Worm (Caenorhabditis elegans): ENCODE data around the gene clec-5.

Gene clec-5

DNA sequence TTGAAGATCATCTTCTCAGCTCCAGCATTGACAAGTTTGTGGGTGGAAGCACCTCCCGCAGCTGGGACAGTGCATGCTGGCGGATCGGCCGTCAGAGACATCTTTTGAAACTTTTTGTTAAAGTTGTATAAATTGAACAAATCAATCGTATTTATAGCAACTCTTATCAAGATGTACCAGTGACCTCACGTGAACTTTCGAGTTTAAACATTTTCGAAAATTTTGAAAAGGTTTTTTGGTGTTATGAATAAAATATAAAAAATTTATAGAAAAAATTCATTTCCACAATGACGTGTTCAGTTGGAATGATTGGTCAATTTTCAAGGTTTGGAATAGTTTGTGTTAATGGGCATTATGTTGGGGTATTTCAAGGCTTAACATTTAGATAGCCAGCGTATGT lies 14.8 kb downstream of the clec-5 start, which contains the start of the genes msd-4 and C35D10.3:
TSS of gene msd-4 (minus strand) at position 101 of the 400 bp plus-strand sequence.
TSS of gene C35D10.3 (plus strand) at position 279 of the 400 bp plus-strand sequence.
- TF ChIP-seq elt-3 (tag; optimal IDR thresholded peaks at IDR 0.05): no peak
- no peak for TF ChIP-seq zag-1 (tag; optimal IDR thresholded peaks at IDR 0.05)
- no peak for TF ChIP-seq alr-1 (tag; optimal IDR thresholded peaks at IDR 0.05)
- no peak for TF ChIP-seq nhr-6 (tag; optimal IDR thresholded peaks at IDR 0.05)
- no peak for TF ChIP-seq ztf-4 (tag; optimal IDR thresholded peaks at IDR 0.05)
- no peak for TF ChIP-seq snpc-4 (tag; optimal IDR thresholded peaks at IDR 0.05)
- TF ChIP-seq peb-1 (tag; optimal IDR thresholded peaks at IDR 0.05): no peak
- TF ChIP-seq mdl-1 (tag; optimal IDR thresholded peaks at IDR 0.05): no peak
- no peak for TF ChIP-seq skn-1 (tag; optimal IDR thresholded peaks at IDR 0.05)

DNA sequence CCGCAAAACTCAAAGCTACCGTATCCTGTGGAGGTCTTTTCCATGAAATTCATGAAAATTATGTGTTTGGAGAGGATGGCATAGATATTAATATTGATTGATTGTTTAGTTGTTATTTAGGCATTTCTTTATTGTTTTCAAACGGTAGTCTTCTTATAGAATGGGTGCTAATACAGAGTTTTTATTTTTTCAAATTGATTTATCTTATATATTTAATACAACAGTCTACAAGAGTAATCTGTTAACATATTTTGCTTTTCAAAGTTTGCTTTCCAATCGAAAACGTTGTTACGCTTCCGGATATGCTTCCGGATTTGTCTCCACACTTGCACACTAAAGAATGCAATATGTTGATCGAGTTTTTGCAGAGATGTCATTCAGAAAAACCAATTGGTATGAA lies 16.6 kb downstream of the clec-5 start, which contains the start of gene C35D10.17:
TSS of gene C35D10.17 (plus strand) at position 301 of the 400 bp plus-strand sequence.
- TF ChIP-seq lin-13 (GFP tag; optimal IDR thresholded peaks at IDR 0.05) (no peak), dmd-4 (tag; optimal IDR thresholded peaks at IDR 0.05) (no peak), nhr-129 (tag; optimal IDR thresholded peaks at IDR 0.05) (no peak), ztf-4 (tag; optimal IDR thresholded peaks at IDR 0.05) (no peak)

DNA sequence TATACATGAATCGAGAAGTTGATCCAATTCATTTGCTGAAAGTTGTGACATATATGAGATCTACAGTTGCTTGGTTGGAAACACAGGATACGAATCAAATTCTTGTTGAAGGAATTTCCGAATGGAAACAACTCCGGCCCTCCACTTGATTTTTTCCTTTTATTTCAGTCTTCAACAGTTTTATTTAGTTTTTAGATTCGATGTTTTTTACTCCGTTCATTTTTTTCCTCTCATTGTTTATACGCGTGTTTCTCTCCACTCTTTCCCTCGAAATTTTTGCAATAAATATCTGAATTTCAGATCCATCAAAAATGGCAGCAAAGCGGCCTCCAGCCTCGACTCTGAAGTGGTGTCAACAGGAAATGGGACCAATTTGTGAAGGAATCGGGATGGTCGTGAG lies 20.3 kb downstream of the clec-5 start, which contains the start of gene coq-8:
TSS of gene coq-8 (plus strand) at position 301 of the 400 bp plus-strand sequence.
- TF ChIP-seq elt-3 (tag; optimal IDR thresholded peaks at IDR 0.05): no peak
- no peak for TF ChIP-seq lin-39 (tag; optimal IDR thresholded peaks at IDR 0.05)
- TF ChIP-seq mbf-1 (tag; optimal IDR thresholded peaks at IDR 0.05): no peak
- no peak for TF ChIP-seq F13H6.1 (tag; optimal IDR thresholded peaks at IDR 0.05)
- no peak for TF ChIP-seq lin-13 (GFP tag; optimal IDR thresholded peaks at IDR 0.05)
- TF ChIP-seq skn-1 (tag; optimal IDR thresholded peaks at IDR 0.05): no peak
- no peak for TF ChIP-seq blmp-1 (tag; optimal IDR thresholded peaks at IDR 0.05; ENCODE audit: insufficient read depth)
- no peak for TF ChIP-seq nhr-11 (tag; optimal IDR thresholded peaks at IDR 0.05)
- no peak for TF ChIP-seq zag-1 (tag; optimal IDR thresholded peaks at IDR 0.05)

DNA sequence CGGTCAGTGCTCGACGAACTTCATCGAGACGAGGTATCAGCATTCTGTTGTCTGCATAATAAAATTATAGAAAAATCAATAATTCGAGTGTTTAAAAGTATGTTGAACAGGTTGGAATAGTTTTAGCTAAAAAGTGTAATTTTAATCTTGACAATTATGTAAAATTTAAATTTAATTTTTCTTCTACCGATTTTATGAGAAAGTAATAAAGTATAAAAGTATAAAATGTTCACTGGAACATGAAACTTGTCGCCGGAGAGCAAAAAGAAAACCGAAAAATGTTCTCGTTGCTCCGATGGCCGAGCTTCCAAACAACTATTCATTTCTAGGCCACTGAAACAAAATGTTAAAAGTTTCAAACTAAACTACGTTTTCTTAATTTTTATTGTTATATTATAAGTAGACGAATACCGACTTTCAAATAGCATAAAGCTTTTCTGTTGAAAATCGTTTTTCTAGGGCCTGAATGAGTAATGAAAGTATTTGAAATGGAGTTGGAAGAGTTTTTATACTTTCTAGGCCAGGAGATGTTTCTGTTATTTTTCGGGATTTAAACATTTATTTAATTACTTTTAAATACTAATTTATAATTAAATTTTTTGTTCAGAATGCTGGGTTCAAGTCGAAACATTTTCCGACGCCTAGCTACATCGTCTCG lies 21.5 kb downstream of the clec-5 start, which contains the start of the genes C35D10.10 and C35D10.5:
TSS of gene C35D10.10 (minus strand) at position 51 of the 658 bp plus-strand sequence.
TSS of gene C35D10.5 (plus strand) at position 608 of the 658 bp plus-strand sequence.
- TF ChIP-seq C34F6.9 (tag; optimal IDR thresholded peaks at IDR 0.05) (no peak), zag-1 (tag; optimal IDR thresholded peaks at IDR 0.05) (no peak), unc-55 (GFP tag; optimal IDR thresholded peaks at IDR 0.05) (peak; percentile 33)

DNA sequence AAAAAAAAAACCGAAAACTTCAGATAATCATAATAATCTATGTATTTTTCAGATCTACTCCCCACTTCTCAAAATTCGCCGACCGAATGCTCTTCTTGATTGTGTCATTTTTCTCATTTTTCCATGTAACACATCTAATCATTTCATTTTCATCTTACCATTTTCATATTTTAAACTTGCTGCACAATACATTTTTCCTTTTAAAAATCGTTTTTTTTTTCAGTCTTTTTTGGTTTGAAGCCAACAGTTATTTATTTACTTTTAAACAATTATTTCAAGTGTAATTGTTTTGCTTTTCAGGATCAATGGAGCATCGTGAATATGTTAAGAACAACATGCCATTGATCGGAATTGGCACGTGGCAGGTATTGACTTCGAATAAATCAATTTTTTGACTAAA lies 24.4 kb downstream of the clec-5 start, which contains the start of gene C35D10.6:
TSS of gene C35D10.6 (plus strand) at position 301 of the 400 bp plus-strand sequence.
- TF ChIP-seq sma-3 (GFP tag; optimal IDR thresholded peaks at IDR 0.05): no peak
- no peak for TF ChIP-seq blmp-1 (tag; optimal IDR thresholded peaks at IDR 0.05; ENCODE audit: insufficient read depth)
- TF ChIP-seq crh-2 (tag; optimal IDR thresholded peaks at IDR 0.05): no peak
- TF ChIP-seq nhr-6 (tag; optimal IDR thresholded peaks at IDR 0.05): no peak
- no peak for TF ChIP-seq nhr-23 (tag; optimal IDR thresholded peaks at IDR 0.05)
- no peak for TF ChIP-seq nhr-25 (tag; optimal IDR thresholded peaks at IDR 0.05)
- no peak for TF ChIP-seq sma-9 (GFP tag; optimal IDR thresholded peaks at IDR 0.05)
- TF ChIP-seq sma-9 (tag; optimal IDR thresholded peaks at IDR 0.05): no peak
- no peak for TF ChIP-seq nhr-21 (tag; optimal IDR thresholded peaks at IDR 0.05)
- TF ChIP-seq aly-2 (tag; optimal IDR thresholded peaks at IDR 0.05): no peak
- TF ChIP-seq nhr-129 (tag; optimal IDR thresholded peaks at IDR 0.05): no peak
- TF ChIP-seq elt-1 (tag; optimal IDR thresholded peaks at IDR 0.05): no peak
- no peak for TF ChIP-seq zag-1 (tag; optimal IDR thresholded peaks at IDR 0.05)
- no peak for TF ChIP-seq lin-39 (tag; optimal IDR thresholded peaks at IDR 0.05)
- TF ChIP-seq egl-27 (tag; optimal IDR thresholded peaks at IDR 0.05): no peak
- TF ChIP-seq skn-1 (tag; optimal IDR thresholded peaks at IDR 0.05): no peak
- TF ChIP-seq peb-1 (tag; optimal IDR thresholded peaks at IDR 0.05): no peak
- TF ChIP-seq unc-39 (tag; optimal IDR thresholded peaks at IDR 0.05): no peak

DNA sequence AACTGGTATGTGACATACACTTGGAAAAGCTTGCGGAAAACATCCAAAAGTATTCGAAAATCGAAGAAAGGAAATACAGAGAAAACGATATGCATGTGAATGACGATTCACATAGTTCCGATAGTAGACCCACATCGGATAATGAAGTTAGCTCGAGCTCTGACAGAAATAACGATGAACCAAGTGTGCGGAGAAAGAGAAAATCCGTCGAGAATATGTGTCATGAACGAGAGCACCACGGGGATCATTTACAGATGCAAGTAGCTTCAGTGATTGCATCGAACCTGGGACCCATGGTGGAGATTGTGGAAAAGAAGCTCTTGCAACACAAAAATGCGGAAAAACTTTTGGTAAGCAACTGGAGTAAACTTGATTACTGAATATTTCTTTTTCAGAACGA lies 26.4 kb downstream of the clec-5 start:
- TF ChIP-seq nhr-77 (tag; optimal IDR thresholded peaks at IDR 0.05) (no peak), sma-3 (GFP tag; optimal IDR thresholded peaks at IDR 0.05) (no peak), F13H6.1 (tag; optimal IDR thresholded peaks at IDR 0.05) (no peak), egl-27 (tag; optimal IDR thresholded peaks at IDR 0.05) (no peak), lsy-2 (tag; optimal IDR thresholded peaks at IDR 0.05) (no peak), elt-3 (tag; optimal IDR thresholded peaks at IDR 0.05) (no peak), unc-62 (GFP tag; optimal IDR thresholded peaks at IDR 0.05) (no peak), nhr-129 (tag; optimal IDR thresholded peaks at IDR 0.05) (no peak), lin-13 (GFP tag; optimal IDR thresholded peaks at IDR 0.05) (no peak), nhr-12 (tag; optimal IDR thresholded peaks at IDR 0.05) (no peak), sma-9 (GFP tag; optimal IDR thresholded peaks at IDR 0.05) (no peak), sma-9 (tag; optimal IDR thresholded peaks at IDR 0.05) (no peak), nhr-10 (tag; optimal IDR thresholded peaks at IDR 0.05) (no peak), C34F6.9 (tag; optimal IDR thresholded peaks at IDR 0.05) (no peak), fos-1 (tag; optimal IDR thresholded peaks at IDR 0.05) (no peak), dmd-4 (tag; optimal IDR thresholded peaks at IDR 0.05) (no peak)
